Fruit fly (Drosophila melanogaster) whole organism, embryonic: ENCODE measurements around the gene CG4660.

Experiments used
- Atf3 ChIP-seq: fragments of 200-800 bp; sonication (Bioruptor generic); optimal IDR thresholded peaks from 3 replicates; lab custom pipeline; 2016; ENCODE audit warnings: missing biosample characterization, missing genetic modification characterization
- B-H2 ChIP-seq: fragments of 200-800 bp; sonication (Bioruptor generic); optimal IDR thresholded peaks from 2 replicates; lab custom pipeline; 2018; ENCODE audit warnings: missing biosample characterization, mild to moderate bottlenecking, missing genetic modification characterization
- CG10267 ChIP-seq: fragments of 200-800 bp; sonication (Bioruptor generic); optimal IDR thresholded peaks from 2 replicates; lab custom pipeline; 2018; ENCODE audit warnings: missing biosample characterization, mild to moderate bottlenecking, missing genetic modification characterization, moderate library complexity
- CG10654 ChIP-seq: fragments of 200-800 bp; sonication (Bioruptor generic); optimal IDR thresholded peaks from 2 replicates; lab custom pipeline; 2016; ENCODE audit warnings: missing biosample characterization, missing genetic modification characterization
- CG12071 ChIP-seq: fragments of 200-800 bp; sonication (Bioruptor generic); optimal IDR thresholded peaks from 3 replicates; lab custom pipeline; 2018; ENCODE audit warnings: missing biosample characterization, mild to moderate bottlenecking, missing genetic modification characterization
- CG14050 ChIP-seq: fragments of 200-800 bp; sonication (Bioruptor generic); IDR thresholded peaks from 3 replicates; pipeline ENCODE4 v1.3.6; 2022; ENCODE audit warnings: missing biosample characterization, missing genetic modification characterization
- CG14860 ChIP-seq: fragments of 200-800 bp; sonication (Bioruptor generic); IDR thresholded peaks from 3 replicates; pipeline ENCODE4 v1.3.6; 2022; ENCODE audit warnings: missing biosample characterization, missing genetic modification characterization; ENCODE audit not compliant: partially characterized antibody
- CG15269 ChIP-seq: fragments of 200-800 bp; sonication (Bioruptor generic); optimal IDR thresholded peaks from 2 replicates; lab custom pipeline; 2018; ENCODE audit warnings: missing biosample characterization, mild to moderate bottlenecking, missing genetic modification characterization, moderate library complexity
- CG16815 ChIP-seq: fragments of 200-800 bp; sonication (Bioruptor generic); optimal IDR thresholded peaks from 3 replicates; lab custom pipeline; 2017; ENCODE audit warnings: missing biosample characterization, mild to moderate bottlenecking, missing genetic modification characterization
- CG17802 ChIP-seq: fragments of 200-800 bp; sonication (Bioruptor generic); optimal IDR thresholded peaks from 2 replicates; lab custom pipeline; 2018; ENCODE audit warnings: missing biosample characterization, mild to moderate bottlenecking, missing genetic modification characterization, moderate library complexity
- CG2712 ChIP-seq: fragments of 200-800 bp; optimal IDR thresholded peaks from 3 replicates; lab custom pipeline; 2019; ENCODE audit warnings: missing biosample characterization, mild to moderate bottlenecking, missing genetic modification characterization, moderate library complexity
- CG3407 ChIP-seq: fragments of 200-800 bp; sonication (Bioruptor generic); optimal IDR thresholded peaks from 2 replicates; lab custom pipeline; 2018; ENCODE audit warnings: missing biosample characterization, mild to moderate bottlenecking, missing genetic modification characterization
- CG34224 ChIP-seq: fragments of 200-800 bp; sonication (Bioruptor generic); IDR thresholded peaks from 3 replicates; pipeline ENCODE4 v1.3.6; 2022; ENCODE audit warnings: missing biosample characterization, missing genetic modification characterization; ENCODE audit not compliant: partially characterized antibody
- CG3838 ChIP-seq: fragments of 200-800 bp; sonication (Bioruptor generic); optimal IDR thresholded peaks from 3 replicates; lab custom pipeline; 2016; ENCODE audit warnings: missing biosample characterization, missing genetic modification characterization
- CG3847 ChIP-seq: fragments of 200-800 bp; sonication (Bioruptor generic); IDR thresholded peaks from 2 replicates; pipeline ENCODE4 v1.3.6; 2022; ENCODE audit warnings: missing biosample characterization, missing genetic modification characterization
- CG4424 ChIP-seq: fragments of 200-800 bp; sonication (Bioruptor generic); optimal IDR thresholded peaks from 3 replicates; lab custom pipeline; 2016; ENCODE audit warnings: missing biosample characterization, missing genetic modification characterization
- CG5180 ChIP-seq: fragments of 200-800 bp; sonication (Bioruptor generic); optimal IDR thresholded peaks from 3 replicates; lab custom pipeline; 2017; ENCODE audit warnings: missing biosample characterization, missing genetic modification characterization, mild to moderate bottlenecking, moderate library complexity, missing genetic modification reagents
- CG6854 ChIP-seq: fragments of 200-800 bp; sonication (Bioruptor generic); optimal IDR thresholded peaks from 3 replicates; lab custom pipeline; 2017; ENCODE audit warnings: missing biosample characterization, mild to moderate bottlenecking, missing genetic modification characterization
- CG7839 ChIP-seq: fragments of 200-800 bp; sonication (Bioruptor generic); optimal IDR thresholded peaks from 3 replicates; lab custom pipeline; 2018; ENCODE audit warnings: missing biosample characterization, mild to moderate bottlenecking, missing genetic modification characterization, moderate library complexity
- CG9215 ChIP-seq: fragments of 200-800 bp; sonication (Bioruptor generic); IDR thresholded peaks from 2 replicates; pipeline ENCODE4 v1.3.6; 2022; ENCODE audit warnings: missing biosample characterization, missing genetic modification characterization
- CHES-1-like ChIP-seq: fragments of 200-800 bp; sonication (Bioruptor generic); optimal IDR thresholded peaks from 2 replicates; lab custom pipeline; 2016; ENCODE audit warnings: missing biosample characterization, missing genetic modification characterization
- Doc2 ChIP-seq: fragments of 200-800 bp; sonication (Bioruptor generic); IDR thresholded peaks from 2 replicates; pipeline ENCODE4 v1.3.6; 2022; ENCODE audit warnings: missing biosample characterization, missing genetic modification characterization
- Dp ChIP-seq: fragments of 200-800 bp; sonication (Bioruptor generic); optimal IDR thresholded peaks from 2 replicates; lab custom pipeline; 2018; ENCODE audit warnings: missing biosample characterization, mild to moderate bottlenecking, missing genetic modification characterization, moderate library complexity
- HLH3B ChIP-seq: fragments of 200-800 bp; sonication (Bioruptor generic); IDR thresholded peaks from 2 replicates; pipeline ENCODE4 v1.3.6; 2022; ENCODE audit warnings: missing biosample characterization, missing genetic modification characterization
- Hr39 ChIP-seq: fragments of >200 bp; optimal IDR thresholded peaks from 2 replicates; lab custom pipeline; 2017
- Hsf ChIP-seq: fragments of 200-800 bp; sonication (Bioruptor generic); optimal IDR thresholded peaks from 3 replicates; lab custom pipeline; 2016; ENCODE audit warnings: missing biosample characterization, missing genetic modification characterization
- Med ChIP-seq: fragments of 200-800 bp; sonication (Bioruptor generic); peaks from one replicate; lab custom pipeline; 2016; ENCODE audit warnings: missing biosample characterization, missing genetic modification characterization, mild to moderate bottlenecking, inconsistent platforms, moderate library complexity
- Mrtf ChIP-seq: fragments of 200-800 bp; sonication (Bioruptor generic); IDR thresholded peaks from 3 replicates; pipeline ENCODE4 v1.3.6; 2022; ENCODE audit warnings: missing biosample characterization, missing genetic modification characterization
- NK7.1 ChIP-seq: fragments of 200-800 bp; sonication (Bioruptor generic); optimal IDR thresholded peaks from 3 replicates; lab custom pipeline; 2016; ENCODE audit warnings: missing biosample characterization, missing genetic modification characterization
- ash1 ChIP-seq: fragments of 200-800 bp; sonication (Bioruptor generic); optimal IDR thresholded peaks from 2 replicates; lab custom pipeline; 2018; ENCODE audit warnings: missing biosample characterization, mild to moderate bottlenecking, missing genetic modification characterization
- chinmo ChIP-seq: fragments of 200-800 bp; sonication (Bioruptor generic); IDR thresholded peaks from 4 replicates; pipeline ENCODE4 v1.3.6; 2022; ENCODE audit warnings: missing biosample characterization, missing genetic modification characterization; ENCODE audit not compliant: partially characterized antibody
- grau ChIP-seq: fragments of 200-800 bp; optimal IDR thresholded peaks from 3 replicates; lab custom pipeline; 2019; ENCODE audit warnings: missing biosample characterization, mild to moderate bottlenecking, missing genetic modification characterization, moderate library complexity
- gt ChIP-seq: fragments of 200-800 bp; sonication (Bioruptor generic); IDR thresholded peaks from 2 replicates; pipeline ENCODE4 v1.3.6; 2022; ENCODE audit warnings: missing biosample characterization, missing genetic modification characterization
- klu ChIP-seq: fragments of 200-800 bp; sonication (Bioruptor generic); IDR thresholded peaks from 2 replicates; pipeline ENCODE4 v1.3.6; 2022; ENCODE audit warnings: missing biosample characterization, missing genetic modification characterization
- lab ChIP-seq: fragments of 200-800 bp; sonication (Bioruptor generic); optimal IDR thresholded peaks from 3 replicates; lab custom pipeline; 2017; ENCODE audit warnings: missing biosample characterization, missing genetic modification characterization, mild to moderate bottlenecking, moderate library complexity, missing genetic modification reagents
- lov ChIP-seq, 2 experiments: fragments of 200-800 bp in 1 of 2; fragments of >200 bp in 1 of 2; sonication (Bioruptor generic) in 1 of 2; IDR thresholded peaks in 1 of 2; optimal IDR thresholded peaks in 1 of 2; 2 replicates in 1 of 2; 3 replicates in 1 of 2; pipeline versions ENCODE4 v1.3.6 to Lab custom; 2017 to 2022; ENCODE audit warnings: missing biosample characterization in 1 of 2, missing genetic modification characterization in 1 of 2
- mam ChIP-seq: fragments of 200-800 bp; sonication (Bioruptor generic); optimal IDR thresholded peaks from 3 replicates; lab custom pipeline; 2016; ENCODE audit warnings: missing biosample characterization, missing genetic modification characterization
- peb ChIP-seq: fragments of 200-800 bp; sonication (Bioruptor generic); IDR thresholded peaks from 2 replicates; pipeline ENCODE4 v1.3.6; 2022; ENCODE audit warnings: missing biosample characterization, missing genetic modification characterization
- pum ChIP-seq: fragments of 200-800 bp; sonication (Bioruptor generic); optimal IDR thresholded peaks from 2 replicates; lab custom pipeline; 2016; ENCODE audit warnings: missing biosample characterization, missing genetic modification characterization
- salm ChIP-seq: fragments of 200-800 bp; sonication (Bioruptor generic); optimal IDR thresholded peaks from 2 replicates; lab custom pipeline; 2018; ENCODE audit warnings: missing biosample characterization, mild to moderate bottlenecking, missing genetic modification characterization
- schlank ChIP-seq: fragments of 200-800 bp; sonication (Bioruptor generic); optimal IDR thresholded peaks from 2 replicates; lab custom pipeline; 2018; ENCODE audit warnings: missing biosample characterization, mild to moderate bottlenecking, missing genetic modification characterization
- slou ChIP-seq: fragments of 200-800 bp; sonication (Bioruptor generic); optimal IDR thresholded peaks from 3 replicates; lab custom pipeline; 2016; ENCODE audit warnings: missing biosample characterization, missing genetic modification characterization
- so ChIP-seq: fragments of 200-800 bp; sonication (Bioruptor generic); IDR thresholded peaks from 3 replicates; pipeline ENCODE4 v1.3.6; 2022; ENCODE audit warnings: missing biosample characterization, missing genetic modification characterization
- tll ChIP-seq, 2 experiments: fragments of 200-800 bp in 1 of 2; fragments of >200 bp in 1 of 2; sonication (Bioruptor generic) in 1 of 2; optimal IDR thresholded peaks; 2 replicates each; lab custom pipeline; 2017 to 2019; ENCODE audit warnings: missing biosample characterization in 2 of 2, missing genetic modification characterization in 2 of 2, mild to moderate bottlenecking in 1 of 2, moderate library complexity in 1 of 2
- trh ChIP-seq: fragments of 200-800 bp; sonication (Bioruptor generic); optimal IDR thresholded peaks from 2 replicates; lab custom pipeline; 2016; ENCODE audit warnings: missing biosample characterization, missing genetic modification characterization
- unpg ChIP-seq: fragments of 200-800 bp; sonication (Bioruptor generic); optimal IDR thresholded peaks from 3 replicates; lab custom pipeline; 2018; ENCODE audit warnings: missing biosample characterization, mild to moderate bottlenecking, missing genetic modification characterization, moderate library complexity
- usp ChIP-seq: fragments of >200 bp; optimal IDR thresholded peaks from 2 replicates; lab custom pipeline; 2017; ENCODE audit warnings: missing biosample characterization, missing genetic modification characterization
- vfl ChIP-seq: fragments of 200-800 bp; sonication (Bioruptor generic); optimal IDR thresholded peaks from 2 replicates; lab custom pipeline; 2016; ENCODE audit warnings: missing biosample characterization, missing genetic modification characterization
- vvl ChIP-seq: fragments of 200-800 bp; sonication (Bioruptor generic); IDR thresholded peaks from 2 replicates; pipeline ENCODE4 v1.3.6; 2022; ENCODE audit warnings: missing biosample characterization, missing genetic modification characterization

CG4660 gene

dm6 chrX:6059135-6059824 is 21.9 kb downstream of the CG4660 start (continued):
- TF ChIP-seq CG14050 (GFP tag; lab: Robert Waterston, UW) (no peak), vfl (GFP tag; lab: Kevin White, UChicago) (no peak), lov (optimal IDR thresholded peaks at IDR 0.05; lab: Kevin White, UChicago) (no peak), lov (GFP tag; IDR thresholded peaks at IDR 0.05; lab: Robert Waterston, UW) (no peak), CG16815 (GFP tag; lab: Kevin White, UChicago) (no peak), gt (GFP tag; lab: Robert Waterston, UW) (no peak), tll (GFP tag; optimal IDR thresholded peaks at IDR 0.05; lab: Kevin White, UChicago) (no peak), Hr39 (no peak), CG17802 (no peak), chinmo (GFP tag; lab: Robert Waterston, UW) (no peak), Atf3 (no peak), schlank (no peak), CG3847 (GFP tag; lab: Robert Waterston, UW) (no peak), Hsf (GFP tag; lab: Kevin White, UChicago) (no peak), CHES-1-like (GFP tag; lab: Kevin White, UChicago) (no peak), so (GFP tag; lab: Robert Waterston, UW) (0 out of 3 replicates have a peak, but pooled peaks have one; percentile 20), CG10654 (GFP tag; lab: Kevin White, UChicago) (no peak), CG2712 (peak; percentile 2), CG9215 (no peak), CG14860 (GFP tag; lab: Robert Waterston, UW) (no peak), CG5180 (GFP tag; lab: Kevin White, UChicago) (no peak), Mrtf (GFP tag; lab: Robert Waterston, UW) (0 out of 3 replicates have a peak, but pooled peaks have one; percentile 13), peb (GFP tag; lab: Robert Waterston, UW) (no peak), Med (peak; percentile 70), vvl (GFP tag; lab: Robert Waterston, UW) (peak; percentile 78), CG4424 (GFP tag; lab: Kevin White, UChicago) (no peak), CG3407 (no peak), HLH3B (GFP tag; lab: Robert Waterston, UW) (peak; percentile 38; the same call in 1 of the 2 replicates), CG12071 (no peak), Doc2 (GFP tag; lab: Robert Waterston, UW) (no peak), pum (peak; percentile 3), ash1 (GFP tag; lab: Kevin White, UChicago) (no peak), CG10267 (tag; lab: Kevin White, UChicago) (no peak), lab (peak; percentile 1), CG3838 (GFP tag; lab: Kevin White, UChicago) (no peak), CG6854 (GFP tag; lab: Kevin White, UChicago) (no peak), Dp (GFP tag; lab: Kevin White, UChicago) (no peak), CG34224 (GFP tag; lab: Robert Waterston, UW) (no peak), B-H2 (GFP tag; lab: Kevin White, UChicago) (no peak), klu (GFP tag; lab: Robert Waterston, UW) (no peak), CG15269 (tag; lab: Kevin White, UChicago) (peak; percentile 8), mam (GFP tag; lab: Kevin White, UChicago) (no peak), grau (tag; lab: Kevin White, UChicago) (no peak), unpg (GFP tag; lab: Kevin White, UChicago) (peak; percentile 1), salm (tag; lab: Kevin White, UChicago) (no peak), CG7839 (tag; lab: Kevin White, UChicago) (peak; percentile 30), NK7.1 (GFP tag; lab: Kevin White, UChicago) (no peak), usp (GFP tag; lab: Kevin White, UChicago) (no peak), trh (no peak), slou (GFP tag; lab: Kevin White, UChicago) (no peak)
